Fruit fly (Drosophila melanogaster): ENCODE data around the gene CG16863.

DNA sequence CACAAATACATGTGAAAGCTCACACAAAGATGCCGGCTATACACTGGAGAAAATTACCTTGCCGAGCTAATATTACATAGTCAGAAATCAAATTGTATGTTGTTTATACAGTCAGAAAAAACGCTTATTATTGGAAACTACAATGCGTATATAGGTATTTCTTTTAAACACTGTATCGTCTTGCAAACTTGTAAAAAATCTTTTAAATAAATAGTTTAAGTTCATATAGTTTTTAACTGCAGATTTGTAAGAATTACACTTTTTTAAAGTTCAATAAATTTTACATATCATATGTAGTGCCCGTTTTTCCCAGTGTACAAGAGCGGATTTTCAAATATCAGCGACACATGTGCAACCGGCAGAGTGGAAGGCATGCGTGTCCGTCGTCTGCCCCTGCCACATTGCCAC is 49.0 kb downstream of the CG16863 start:
- no peak for TF ChIP-seq CTCF (optimal IDR thresholded peaks at IDR 0.05)
- no peak for TF ChIP-seq CG8478 (optimal IDR thresholded peaks at IDR 0.05)

Measured in S2 (cell line).